Worm (Caenorhabditis elegans): Measurements from ENCODE around the gene C34D10.5.

Gene C34D10.5

DNA sequence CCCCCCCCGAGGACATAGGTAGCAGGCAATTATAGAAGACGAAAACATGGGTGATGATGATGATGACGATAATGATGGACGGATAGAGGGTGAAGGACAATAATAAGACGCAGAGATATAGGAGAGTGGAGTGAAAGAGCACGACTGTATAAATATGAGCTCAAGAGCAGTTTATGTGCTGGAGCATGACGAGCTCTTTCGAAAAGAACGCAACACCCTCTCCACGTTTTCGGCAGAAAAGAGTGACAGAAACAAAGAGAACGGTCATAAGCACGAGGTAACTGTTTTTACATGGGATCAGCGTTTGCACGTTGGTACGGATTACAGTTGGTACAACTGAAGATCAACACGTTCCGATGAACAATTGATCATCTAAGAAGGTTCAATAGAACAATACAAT is 18.9 kb upstream of the C34D10.5 start:
- no peak for TF ChIP-seq him-1 (tag; optimal IDR thresholded peaks at IDR 0.05)
- TF ChIP-seq dao-5 (tag; optimal IDR thresholded peaks at IDR 0.05) = no peak
- no peak for TF ChIP-seq W03F9.2 (tag; optimal IDR thresholded peaks at IDR 0.05)

DNA sequence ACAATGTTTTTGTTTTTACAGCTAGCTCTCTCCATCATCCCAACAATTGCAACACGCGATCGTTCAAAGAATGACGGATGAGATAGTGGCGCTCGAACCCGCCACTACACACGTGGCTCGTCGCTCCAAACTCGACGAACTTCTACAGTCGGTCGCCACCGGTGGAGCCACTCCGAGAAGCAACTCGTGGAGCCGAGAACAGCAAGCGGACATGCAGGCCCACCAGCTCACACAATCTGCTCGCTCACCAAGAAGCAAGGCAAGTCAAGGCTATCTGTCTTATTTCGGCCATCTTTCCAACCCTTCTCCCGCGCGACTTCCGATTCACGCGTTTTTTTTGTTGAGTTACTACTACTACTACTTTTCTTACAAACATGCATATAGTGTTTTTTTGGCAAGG is 14.2 kb upstream of the C34D10.5 start, which contains the start of the genes F45E1.1 and F45E1.2:
Gene F45E1.1 (plus strand): TSS at position 20 of the 400 bp plus-strand sequence.
Gene F45E1.2 (plus strand): TSS at position 71 of the 400 bp plus-strand sequence.
- TF ChIP-seq W03F9.2 (tag; optimal IDR thresholded peaks at IDR 0.05) = no peak
- no peak for TF ChIP-seq dao-5 (tag; optimal IDR thresholded peaks at IDR 0.05)
- TF ChIP-seq him-1 (tag; optimal IDR thresholded peaks at IDR 0.05) = no peak

DNA sequence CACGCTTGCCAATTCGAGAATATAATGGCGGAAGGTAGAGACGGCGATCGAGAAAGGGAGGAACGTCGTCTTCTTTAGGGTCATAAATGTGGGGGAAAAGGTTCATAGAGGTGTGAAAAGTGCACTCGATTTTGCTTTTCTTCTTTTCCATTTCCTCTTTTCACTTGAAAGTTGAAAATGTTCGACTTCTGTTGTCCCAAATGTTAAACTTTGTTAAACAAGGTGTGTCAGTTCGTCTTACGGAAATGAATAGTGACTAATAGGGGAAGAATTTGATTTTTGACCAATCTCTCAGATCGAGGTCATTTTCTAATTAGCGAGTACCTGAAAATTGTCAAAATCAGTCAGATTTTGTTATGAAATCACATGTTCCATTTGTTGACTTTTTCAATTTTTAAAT is 13.0 kb upstream of the C34D10.5 start:
- no peak for TF ChIP-seq him-1 (tag; optimal IDR thresholded peaks at IDR 0.05)
- no peak for TF ChIP-seq W03F9.2 (tag; optimal IDR thresholded peaks at IDR 0.05)

DNA sequence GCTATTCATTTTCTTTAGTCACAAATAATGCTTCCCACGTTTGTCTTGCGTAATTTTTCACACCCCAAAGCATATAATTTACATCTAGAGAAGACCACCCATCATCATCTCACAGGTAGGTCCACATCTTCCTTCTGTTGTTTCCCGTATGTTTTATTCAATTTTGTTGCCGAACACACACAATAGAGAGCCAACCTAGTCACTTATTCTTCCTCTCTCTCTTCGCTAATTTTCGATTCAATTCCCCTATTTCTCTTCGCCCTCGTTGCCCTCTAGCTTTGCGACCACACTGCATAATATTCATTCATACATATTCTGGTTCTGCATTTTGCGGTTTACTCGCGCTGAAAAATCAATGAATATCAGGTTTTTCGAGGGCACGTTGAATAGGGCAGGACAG is 11.9 kb upstream of the C34D10.5 start:
- TF ChIP-seq dao-5 (tag; optimal IDR thresholded peaks at IDR 0.05) (no peak), W03F9.2 (tag; optimal IDR thresholded peaks at IDR 0.05) (no peak), him-1 (tag; optimal IDR thresholded peaks at IDR 0.05) (no peak)

DNA sequence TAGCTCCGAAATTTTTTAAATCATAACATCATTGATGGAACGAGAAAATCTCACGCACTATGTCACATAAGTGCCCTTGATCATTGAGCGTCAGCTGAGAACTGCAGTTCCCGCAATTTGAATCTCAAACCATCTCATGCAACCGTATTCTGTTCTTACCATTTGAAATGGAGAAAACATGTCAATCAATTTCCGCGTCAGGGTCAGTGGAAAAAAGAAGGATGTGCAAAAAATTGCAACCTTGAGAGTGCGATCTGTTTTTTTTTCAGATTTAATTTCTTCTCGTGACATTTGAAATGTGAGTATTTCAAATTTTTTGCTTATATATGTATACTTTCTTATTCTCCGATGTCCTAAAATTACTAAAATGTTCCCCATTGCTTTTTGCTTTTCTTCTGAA is 7.2 kb upstream of the C34D10.5 start:
- TF ChIP-seq him-1 (tag; optimal IDR thresholded peaks at IDR 0.05) = no peak
- TF ChIP-seq W03F9.2 (tag; optimal IDR thresholded peaks at IDR 0.05) = no peak
- no peak for TF ChIP-seq dao-5 (tag; optimal IDR thresholded peaks at IDR 0.05)

DNA sequence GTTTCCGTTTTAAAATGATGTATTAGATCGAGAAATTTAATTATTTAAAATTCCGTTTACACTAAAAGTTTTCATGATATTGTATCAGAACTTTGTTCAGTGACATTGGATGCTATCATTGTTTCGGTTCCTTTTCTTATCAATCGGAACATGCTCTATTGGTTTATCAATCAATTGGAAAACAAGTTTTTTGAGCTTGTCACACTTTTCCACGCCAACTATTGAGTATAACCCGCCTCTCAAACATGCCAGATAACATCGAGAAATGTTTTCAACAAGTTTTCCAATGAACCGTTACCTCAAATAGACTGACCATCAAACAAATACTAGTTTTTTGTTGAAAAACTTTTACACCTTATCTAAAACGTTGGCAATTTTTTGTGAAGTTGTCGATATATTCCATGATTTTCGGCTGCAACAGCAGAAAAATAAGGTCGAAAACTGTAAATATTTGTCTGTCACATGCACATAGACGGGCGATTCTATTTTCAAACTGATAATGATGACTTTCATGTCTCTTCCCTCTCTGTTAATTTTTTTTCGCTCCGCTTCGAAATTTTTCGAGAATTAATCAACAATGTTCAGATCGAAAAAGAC is 3.3 kb upstream of the C34D10.5 start, which contains the start of gene unk-1:
Gene unk-1 (plus strand): TSS at position 577 of the 597 bp plus-strand sequence.
- TF ChIP-seq W03F9.2 (tag; optimal IDR thresholded peaks at IDR 0.05) (no peak), him-1 (tag; optimal IDR thresholded peaks at IDR 0.05) (no peak), dao-5 (tag; optimal IDR thresholded peaks at IDR 0.05) (no peak)

DNA sequence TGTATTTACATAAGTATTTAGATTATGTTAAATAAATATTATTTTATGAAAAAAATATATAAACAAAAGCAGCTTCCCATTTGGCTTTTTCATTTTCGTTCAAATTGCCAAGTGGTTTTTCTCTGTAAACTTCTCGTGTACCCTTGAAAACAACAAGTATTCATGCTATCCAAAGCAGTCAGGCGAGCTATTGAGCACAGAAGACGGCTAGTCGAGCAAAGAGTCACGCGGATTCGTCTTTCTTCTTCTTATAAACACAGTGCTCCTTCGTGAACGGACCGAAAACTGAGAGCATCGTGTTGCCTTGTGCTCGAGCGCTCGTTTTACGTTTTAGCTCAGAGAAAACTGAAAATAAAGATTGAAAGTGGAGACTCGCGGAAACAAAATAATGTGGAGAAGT is 1.9 kb upstream of the C34D10.5 start:
- TF ChIP-seq him-1 (tag; optimal IDR thresholded peaks at IDR 0.05) = peak; percentile 0
- TF ChIP-seq W03F9.2 (tag; optimal IDR thresholded peaks at IDR 0.05) = no peak
- no peak for TF ChIP-seq dao-5 (tag; optimal IDR thresholded peaks at IDR 0.05)

DNA sequence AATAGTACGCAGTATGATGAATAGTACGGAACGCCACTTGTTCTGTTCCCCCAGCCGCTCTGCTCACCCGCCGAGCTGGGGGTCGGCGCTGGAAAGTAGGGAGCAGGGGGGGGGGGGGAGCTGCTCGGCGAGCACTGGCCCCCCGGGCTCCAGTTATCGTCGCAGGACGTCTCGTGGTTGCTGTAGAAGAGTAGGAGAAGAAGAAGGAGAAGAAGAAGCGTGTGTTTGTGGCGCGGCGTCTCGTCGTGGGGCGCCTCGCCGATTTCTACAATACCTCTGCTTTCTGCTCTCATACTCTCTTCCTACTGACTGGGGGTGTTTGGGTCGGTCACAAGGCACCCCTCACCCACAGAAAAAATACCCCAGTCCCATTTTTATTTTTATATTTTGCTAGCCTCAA is 522 bp upstream of the C34D10.5 start:
- TF ChIP-seq W03F9.2 (tag; optimal IDR thresholded peaks at IDR 0.05) = no peak
- TF ChIP-seq him-1 (tag; optimal IDR thresholded peaks at IDR 0.05) = peak; percentile 58

DNA sequence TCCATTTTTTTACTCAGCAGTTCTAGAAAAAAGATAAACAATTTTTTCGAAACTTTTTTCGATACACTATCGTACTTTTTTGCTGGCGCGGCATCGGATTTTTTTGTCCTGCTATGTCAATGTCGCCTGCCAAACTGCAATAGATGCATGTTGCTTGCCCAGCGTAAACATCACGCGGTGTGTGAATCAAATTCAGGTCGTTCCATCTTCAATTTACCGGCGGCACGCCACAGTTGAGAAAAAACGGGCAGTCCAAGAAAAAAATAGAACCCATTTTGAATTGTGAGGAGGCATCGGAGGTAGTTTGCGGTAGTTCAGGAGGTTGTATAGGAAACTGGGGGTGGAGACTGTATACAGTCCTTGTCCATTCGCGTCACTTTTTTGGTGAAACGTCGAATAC is 614 bp downstream of the C34D10.5 start:
- peak; percentile 2 for TF ChIP-seq dao-5 (tag; optimal IDR thresholded peaks at IDR 0.05)
- no peak for TF ChIP-seq him-1 (tag; optimal IDR thresholded peaks at IDR 0.05)

DNA sequence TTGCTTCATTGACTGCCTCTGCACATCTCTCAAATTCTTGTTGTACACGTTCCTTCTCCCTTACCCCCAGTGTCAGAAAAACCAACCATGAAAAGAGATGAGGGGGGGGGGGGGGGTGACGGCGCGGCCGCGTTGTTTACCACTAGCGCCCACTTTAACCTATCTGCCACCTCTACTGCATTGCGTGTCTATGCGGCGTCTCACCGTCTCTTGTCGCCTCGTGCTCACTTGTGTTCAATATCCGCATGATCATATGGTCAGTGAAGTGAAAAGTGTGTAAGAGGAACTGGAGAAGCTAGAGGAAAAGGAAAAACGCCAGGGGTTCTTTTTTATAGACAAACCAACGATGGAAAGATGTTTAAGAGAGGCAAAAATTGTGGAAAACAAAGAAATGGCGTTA is 1.8 kb downstream of the C34D10.5 start:
- TF ChIP-seq dao-5 (tag; optimal IDR thresholded peaks at IDR 0.05) = peak; percentile 16
- TF ChIP-seq him-1 (tag; optimal IDR thresholded peaks at IDR 0.05) = peak; percentile 86
- TF ChIP-seq W03F9.2 (tag; optimal IDR thresholded peaks at IDR 0.05) = peak; percentile 2

DNA sequence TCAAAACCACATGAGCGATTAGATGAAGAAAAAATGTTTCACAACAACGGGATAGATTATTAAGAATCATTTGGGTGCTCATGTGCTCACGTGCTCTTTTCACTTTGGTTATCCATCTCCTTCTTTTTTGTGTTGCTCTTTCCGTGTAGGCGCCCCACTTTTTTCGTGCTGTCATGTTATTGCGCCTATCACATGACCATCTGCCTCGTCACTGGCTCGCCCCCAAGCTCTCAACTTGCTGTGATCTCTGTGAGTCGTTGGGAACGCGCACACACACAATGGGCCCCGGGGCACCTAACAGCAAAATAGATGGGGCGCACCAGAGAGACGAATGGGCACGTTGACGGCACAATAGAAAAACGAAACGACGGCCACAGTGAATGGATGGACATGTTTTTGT is 3.8 kb downstream of the C34D10.5 start:
- peak; percentile 89 for TF ChIP-seq him-1 (tag; optimal IDR thresholded peaks at IDR 0.05)
- TF ChIP-seq dao-5 (tag; optimal IDR thresholded peaks at IDR 0.05) = no peak

DNA sequence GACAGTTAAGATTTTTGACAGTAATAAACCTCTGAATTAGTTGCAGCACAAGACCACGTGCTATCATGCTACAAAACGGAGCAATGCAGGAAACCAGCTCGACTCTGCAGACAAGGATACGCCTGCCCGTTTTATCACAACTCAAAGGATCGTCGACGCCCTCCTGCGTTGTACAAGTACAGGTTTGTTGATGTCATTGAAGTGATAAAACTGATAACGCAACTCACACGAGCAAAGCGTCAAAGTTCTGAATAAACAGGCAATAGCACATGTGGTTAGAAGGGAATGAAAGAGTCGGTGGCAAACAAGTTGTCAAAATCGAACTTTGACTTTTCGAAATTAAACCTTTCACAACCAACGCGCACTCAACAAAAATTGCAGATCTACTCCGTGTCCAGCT is 4.9 kb downstream of the C34D10.5 start:
- TF ChIP-seq him-1 (tag; optimal IDR thresholded peaks at IDR 0.05) (no peak), W03F9.2 (tag; optimal IDR thresholded peaks at IDR 0.05) (no peak), dao-5 (tag; optimal IDR thresholded peaks at IDR 0.05) (no peak)

DNA sequence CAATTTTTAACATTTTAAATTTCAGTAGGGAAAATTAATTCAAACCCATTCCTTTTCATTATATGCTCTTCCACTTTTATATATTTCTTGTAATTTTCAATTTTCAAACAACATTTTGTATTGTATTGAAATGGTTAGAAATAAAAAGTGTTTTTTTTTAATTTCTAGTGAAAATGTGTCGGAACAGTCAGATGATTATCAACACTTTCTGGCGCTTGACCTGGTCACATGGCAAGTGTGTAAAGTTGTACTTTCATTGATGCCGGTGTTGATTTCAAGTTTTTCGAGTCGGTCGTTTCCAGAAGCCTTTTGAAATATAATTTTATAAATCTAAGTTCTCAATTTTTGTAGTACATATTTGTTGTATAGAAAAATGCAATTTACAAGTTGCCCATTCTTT is 8.9 kb downstream of the C34D10.5 start:
- no peak for TF ChIP-seq him-1 (tag; optimal IDR thresholded peaks at IDR 0.05)
- no peak for TF ChIP-seq W03F9.2 (tag; optimal IDR thresholded peaks at IDR 0.05)
- TF ChIP-seq dao-5 (tag; optimal IDR thresholded peaks at IDR 0.05) = no peak

DNA sequence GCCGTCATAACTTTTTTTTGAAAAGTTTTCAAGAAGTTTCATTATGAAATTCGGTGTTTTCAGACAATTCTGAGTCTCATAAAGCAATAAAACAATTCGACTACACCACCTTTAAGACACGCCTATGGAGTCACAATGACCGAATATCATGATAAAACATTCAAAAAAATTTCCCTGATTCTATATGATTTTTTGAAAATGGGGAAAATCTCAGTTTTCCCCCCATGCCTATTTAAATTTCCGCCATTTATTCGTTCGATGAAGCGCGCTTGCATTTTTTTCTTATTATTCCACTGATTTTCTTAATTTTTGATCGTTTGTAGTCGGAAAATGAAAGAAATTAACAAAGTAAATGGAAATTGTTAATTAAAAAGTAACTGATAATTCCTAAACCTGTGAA is 9.7 kb downstream of the C34D10.5 start:
- no peak for TF ChIP-seq him-1 (tag; optimal IDR thresholded peaks at IDR 0.05)
- no peak for TF ChIP-seq W03F9.2 (tag; optimal IDR thresholded peaks at IDR 0.05)
- TF ChIP-seq dao-5 (tag; optimal IDR thresholded peaks at IDR 0.05) = no peak

DNA sequence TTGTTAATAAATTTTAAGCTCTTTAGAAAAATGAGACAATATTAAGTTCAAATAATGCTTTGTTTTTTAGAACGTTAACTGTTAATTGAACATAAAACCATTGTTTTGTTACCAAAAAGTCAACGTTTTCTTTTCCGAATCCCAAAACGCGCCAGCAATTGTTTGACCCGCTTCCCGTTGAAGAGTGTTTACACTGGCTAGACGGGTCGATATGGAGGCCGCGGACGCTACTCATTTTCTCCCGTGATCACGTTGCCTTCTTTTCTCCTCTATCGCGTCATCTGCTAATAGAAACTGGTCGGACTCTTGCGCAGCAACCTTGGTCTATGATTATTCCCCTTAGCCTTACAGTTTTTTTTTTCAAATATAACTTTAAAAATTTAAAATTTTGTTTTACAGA is 11.3 kb downstream of the C34D10.5 start, which contains the start of gene C34D10.1:
Gene C34D10.1 (plus strand): TSS at position 400 of the 400 bp plus-strand sequence.
- TF ChIP-seq dao-5 (tag; optimal IDR thresholded peaks at IDR 0.05) (no peak), him-1 (tag; optimal IDR thresholded peaks at IDR 0.05) (peak; percentile 17)

Measured in whole organism, L4/young adult.